Fruit fly (Drosophila melanogaster) whole organism, prepupa: ENCODE results near the gene nan.

Experiments used
- Blimp-1 ChIP-seq: fragments of 200-800 bp; sonication (Bioruptor generic); optimal IDR thresholded peaks from 3 replicates; lab custom pipeline; 2017; ENCODE audit warnings: missing biosample characterization, missing genetic modification characterization, mild to moderate bottlenecking, moderate library complexity, missing genetic modification reagents
- CG10631 ChIP-seq: fragments of 200-800 bp; sonication (Bioruptor generic); optimal IDR thresholded peaks from 2 replicates; lab custom pipeline; 2016; ENCODE audit warnings: missing biosample characterization, missing genetic modification characterization
- CG11294 ChIP-seq: fragments of 200-800 bp; sonication (Bioruptor generic); IDR thresholded peaks from 2 replicates; pipeline ENCODE4 v1.3.6; 2022; ENCODE audit warnings: missing biosample characterization, missing genetic modification characterization
- CG11762 ChIP-seq: fragments of 200-800 bp; sonication (Bioruptor generic); optimal IDR thresholded peaks from 3 replicates; lab custom pipeline; 2016; ENCODE audit warnings: missing biosample characterization, missing genetic modification characterization; ENCODE audit not compliant: insufficient read depth
- CG15336 ChIP-seq: fragments of 200-800 bp; sonication (Bioruptor generic); IDR thresholded peaks from 2 replicates; pipeline ENCODE4 v1.3.6; 2022; ENCODE audit warnings: missing biosample characterization, missing genetic modification characterization
- CG16779 ChIP-seq: fragments of 200-800 bp; sonication (Bioruptor generic); optimal IDR thresholded peaks from 3 replicates; lab custom pipeline; 2017; ENCODE audit warnings: missing biosample characterization, mild to moderate bottlenecking, missing genetic modification characterization
- CG32006 ChIP-seq: fragments of 200-800 bp; sonication (Bioruptor generic); optimal IDR thresholded peaks from 3 replicates; lab custom pipeline; 2017; ENCODE audit warnings: missing biosample characterization, mild to moderate bottlenecking, missing genetic modification characterization
- CG6163 ChIP-seq: fragments of 200-800 bp; sonication (Bioruptor generic); IDR thresholded peaks from 3 replicates; pipeline ENCODE4 v1.3.6; 2022; ENCODE audit warnings: missing biosample characterization, missing genetic modification characterization
- CG6276 ChIP-seq: fragments of 200-800 bp; sonication (Bioruptor generic); optimal IDR thresholded peaks from 2 replicates; lab custom pipeline; 2017; ENCODE audit warnings: missing biosample characterization, mild to moderate bottlenecking, missing genetic modification characterization
- CG6808 ChIP-seq: fragments of 200-800 bp; sonication (Bioruptor generic); optimal IDR thresholded peaks from 3 replicates; lab custom pipeline; 2017; ENCODE audit warnings: missing biosample characterization, missing genetic modification characterization, mild to moderate bottlenecking, moderate library complexity, missing genetic modification reagents
- CG6854 ChIP-seq: fragments of 200-800 bp; sonication (Bioruptor generic); optimal IDR thresholded peaks from 2 replicates; lab custom pipeline; 2017; ENCODE audit warnings: missing biosample characterization, mild to moderate bottlenecking, missing genetic modification characterization
- CG8119 ChIP-seq: fragments of 200-800 bp; sonication (Bioruptor generic); IDR thresholded peaks from 3 replicates; pipeline ENCODE4 v1.3.6; 2022; ENCODE audit warnings: missing biosample characterization, missing genetic modification characterization
- CG8632 ChIP-seq: fragments of 200-800 bp; sonication (Bioruptor generic); optimal IDR thresholded peaks from 3 replicates; lab custom pipeline; 2016; ENCODE audit warnings: missing biosample characterization, missing genetic modification characterization
- CG9139 ChIP-seq: fragments of 200-800 bp; sonication (Bioruptor generic); optimal IDR thresholded peaks from 3 replicates; lab custom pipeline; 2017; ENCODE audit warnings: missing biosample characterization, mild to moderate bottlenecking, missing genetic modification characterization
- Eip75B ChIP-seq: fragments of 200-800 bp; sonication (Bioruptor generic); optimal IDR thresholded peaks from 3 replicates; lab custom pipeline; 2016; ENCODE audit warnings: missing biosample characterization, missing genetic modification characterization
- Eip78C ChIP-seq: fragments of 200-800 bp; sonication (Bioruptor generic); peaks from one replicate; lab custom pipeline; 2016; ENCODE audit warnings: missing biosample characterization, missing genetic modification characterization
- Eip93F ChIP-seq: fragments of 200-800 bp; sonication (Bioruptor generic); optimal IDR thresholded peaks from 2 replicates; lab custom pipeline; 2016; ENCODE audit warnings: missing biosample characterization, mild to moderate bottlenecking, missing genetic modification characterization
- Ets96B ChIP-seq: fragments of 200-800 bp; optimal IDR thresholded peaks from 2 replicates; lab custom pipeline; 2019; ENCODE audit warnings: missing biosample characterization, mild to moderate bottlenecking, missing genetic modification characterization, moderate library complexity
- Gug ChIP-seq: fragments of 200-800 bp; sonication (Bioruptor generic); IDR thresholded peaks from 2 replicates; pipeline ENCODE4 v1.3.6; 2022; ENCODE audit warnings: missing biosample characterization, missing genetic modification characterization
- Hr38 ChIP-seq: sonication (Bioruptor generic); optimal IDR thresholded peaks from 2 replicates; lab custom pipeline; 2016; ENCODE audit warnings: missing biosample characterization, missing genetic modification characterization
- Hr39 ChIP-seq: fragments of 200-800 bp; sonication (Bioruptor generic); optimal IDR thresholded peaks from 2 replicates; lab custom pipeline; 2016; ENCODE audit warnings: missing biosample characterization, missing genetic modification characterization
- Hr4 ChIP-seq: fragments of 200-800 bp; sonication (Bioruptor generic); optimal IDR thresholded peaks from 3 replicates; lab custom pipeline; 2016; ENCODE audit warnings: missing biosample characterization, missing genetic modification characterization
- Lpt ChIP-seq: fragments of 200-800 bp; sonication (Bioruptor generic); optimal IDR thresholded peaks from 3 replicates; lab custom pipeline; 2016; ENCODE audit warnings: missing biosample characterization, missing genetic modification characterization
- OdsH ChIP-seq: fragments of 200-800 bp; sonication (Bioruptor generic); optimal IDR thresholded peaks from 3 replicates; lab custom pipeline; 2016; ENCODE audit warnings: missing biosample characterization, missing genetic modification characterization
- Smox ChIP-seq: fragments of 200-800 bp; sonication (Bioruptor generic); optimal IDR thresholded peaks from 3 replicates; lab custom pipeline; 2016; ENCODE audit warnings: missing biosample characterization, missing genetic modification characterization
- Sox15 ChIP-seq: fragments of 200-800 bp; sonication (Bioruptor generic); optimal IDR thresholded peaks from 3 replicates; lab custom pipeline; 2016; ENCODE audit warnings: missing biosample characterization, missing genetic modification characterization
- achi ChIP-seq: fragments of 200-800 bp; sonication (Bioruptor generic); optimal IDR thresholded peaks from 3 replicates; lab custom pipeline; 2016; ENCODE audit warnings: missing biosample characterization, missing genetic modification characterization
- eg ChIP-seq: fragments of 200-800 bp; sonication (Bioruptor generic); IDR thresholded peaks from 3 replicates; pipeline ENCODE4 v1.3.6; 2022; ENCODE audit warnings: missing biosample characterization, missing genetic modification characterization
- esn ChIP-seq: fragments of 200-800 bp; sonication (Bioruptor generic); optimal IDR thresholded peaks from 2 replicates; lab custom pipeline; 2016; ENCODE audit warnings: missing biosample characterization, mild to moderate bottlenecking, missing genetic modification characterization, moderate library complexity
- fd85E ChIP-seq: fragments of 200-800 bp; sonication (Bioruptor generic); optimal IDR thresholded peaks from 3 replicates; lab custom pipeline; 2016; ENCODE audit warnings: missing biosample characterization, missing genetic modification characterization
- fkh ChIP-seq: fragments of 200-800 bp; sonication (Bioruptor generic); optimal IDR thresholded peaks from 3 replicates; lab custom pipeline; 2017; ENCODE audit warnings: missing biosample characterization, mild to moderate bottlenecking, missing genetic modification characterization, moderate library complexity
- net ChIP-seq: fragments of 200-800 bp; sonication (Bioruptor generic); optimal IDR thresholded peaks from 3 replicates; lab custom pipeline; 2016; ENCODE audit warnings: missing biosample characterization, missing genetic modification characterization
- pdm3 ChIP-seq: fragments of 200-800 bp; sonication (Bioruptor generic); optimal IDR thresholded peaks from 3 replicates; lab custom pipeline; 2016; ENCODE audit warnings: missing biosample characterization, missing genetic modification characterization
- spab ChIP-seq: fragments of 200-800 bp; sonication (Bioruptor generic); optimal IDR thresholded peaks from 2 replicates; lab custom pipeline; 2017; ENCODE audit warnings: missing biosample characterization, mild to moderate bottlenecking, missing genetic modification characterization, missing genetic modification reagents
- ss ChIP-seq, 2 experiments: fragments of 200-800 bp; sonication (Bioruptor generic); optimal IDR thresholded peaks; 2 replicates in 1 of 2; 3 replicates in 1 of 2; lab custom pipeline; 2017 to 2018; ENCODE audit warnings: mild to moderate bottlenecking in 2 of 2, missing biosample characterization in 2 of 2, missing genetic modification characterization in 2 of 2, moderate library complexity in 1 of 2
- svp ChIP-seq: fragments of 200-800 bp; sonication (Bioruptor generic); peaks from one replicate; lab custom pipeline; 2016; ENCODE audit warnings: missing biosample characterization, missing genetic modification characterization
- vri ChIP-seq: fragments of 200-800 bp; sonication (Bioruptor generic); optimal IDR thresholded peaks from 3 replicates; lab custom pipeline; 2016; ENCODE audit warnings: missing biosample characterization, mild to moderate bottlenecking, missing genetic modification characterization

The nan gene

dm6 chr3L:14189431-14189830 is at the start of gene nan:
Gene nan (minus strand): TSS chr3L:14189648.
- TF ChIP-seq Eip93F (GFP tag; lab: Kevin White, UChicago) (no peak), Sox15 (GFP tag; lab: Kevin White, UChicago) (no peak), CG9139 (no peak), Gug (GFP tag; lab: Robert Waterston, UW) (no peak), CG11294 (GFP tag; lab: Robert Waterston, UW) (no peak), Hr38 (GFP tag; lab: Kevin White, UChicago) (no peak), fkh (GFP tag; lab: Kevin White, UChicago) (no peak), Hr39 (GFP tag; lab: Kevin White, UChicago) (no peak), Lpt (GFP tag; lab: Kevin White, UChicago) (no peak), CG11762 (GFP tag; lab: Kevin White, UChicago) (no peak), Eip75B (GFP tag; lab: Kevin White, UChicago) (no peak), Hr4 (GFP tag; lab: Kevin White, UChicago) (no peak), achi (GFP tag; lab: Kevin White, UChicago) (no peak), OdsH (GFP tag; lab: Kevin White, UChicago) (no peak), CG8632 (GFP tag; lab: Kevin White, UChicago) (no peak), CG15336 (GFP tag; lab: Robert Waterston, UW) (no peak)
- TF ChIP-seq, all 60 proteins: peak for 0

DNA sequence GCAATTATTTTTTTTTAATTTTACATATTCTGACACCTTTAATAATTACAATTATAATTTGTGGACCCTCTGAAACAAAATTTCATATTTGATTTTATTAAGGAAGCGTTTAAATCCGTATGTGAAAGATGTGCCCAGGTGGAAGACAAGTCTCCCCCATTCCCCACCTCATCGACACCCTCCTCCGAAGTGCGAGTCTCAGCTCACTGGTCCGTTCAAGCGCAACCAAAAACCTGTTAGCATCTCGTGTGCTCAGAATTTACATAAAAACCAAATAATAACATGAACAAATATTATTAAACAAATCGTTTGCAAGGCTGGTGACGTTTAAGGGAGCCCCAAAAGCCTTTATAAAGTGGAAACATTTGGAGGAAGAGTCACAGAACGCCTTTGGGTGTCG is 46.9 kb upstream of the nan start, which contains the start of gene CG7906:
Gene CG7906 (plus strand): TSS at position 301 of the 400 bp plus-strand sequence.
- TF ChIP-seq Ets96B (tag; lab: Kevin White, UChicago) (no peak), Smox (GFP tag; lab: Kevin White, UChicago) (no peak), fd85E (GFP tag; lab: Kevin White, UChicago) (no peak), OdsH (GFP tag; lab: Kevin White, UChicago) (no peak), pdm3 (no peak), Sox15 (GFP tag; lab: Kevin White, UChicago) (no peak), CG8119 (GFP tag; lab: Robert Waterston, UW) (no peak), spab (GFP tag; lab: Kevin White, UChicago) (no peak), CG10631 (no peak), Blimp-1 (GFP tag; lab: Kevin White, UChicago) (no peak), CG6163 (no peak), ss (GFP tag; optimal IDR thresholded peaks at IDR 0.05; lab: Kevin White, UChicago) (no peak)

DNA sequence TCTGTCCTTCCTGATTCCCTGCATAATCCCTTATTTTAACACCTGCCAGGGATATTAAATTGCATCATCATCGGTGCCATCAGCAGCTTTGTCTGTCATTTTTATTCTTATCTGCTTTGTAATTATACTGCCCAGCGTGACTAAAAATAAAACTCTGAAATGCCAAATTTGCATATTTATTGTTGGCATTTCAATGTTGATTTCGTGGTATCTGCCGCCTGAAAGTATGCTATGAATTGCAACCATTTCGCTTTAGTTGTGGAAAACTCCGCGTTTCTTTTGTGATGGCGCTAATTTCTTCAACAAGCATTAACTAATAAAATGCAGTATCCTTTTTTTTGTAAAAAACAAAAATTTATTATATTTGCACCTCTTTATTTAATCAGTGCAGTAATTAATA is 46.4 kb upstream of the nan start, which contains the start of gene CG34244:
Gene CG34244 (minus strand): TSS at position 122 of the 400 bp plus-strand sequence.
- TF ChIP-seq CG8632 (GFP tag; lab: Kevin White, UChicago) (no peak), esn (GFP tag; lab: Kevin White, UChicago) (peak; percentile 5), achi (GFP tag; lab: Kevin White, UChicago) (no peak), Eip78C (GFP tag; lab: Kevin White, UChicago) (peak; percentile 85)
- TF ChIP-seq, all 60 proteins: peak for 2

dm6 chr3L:14233169-14233568 is 43.7 kb upstream of the nan start, which contains the start of gene CG7924:
Gene CG7924 (plus strand): TSS chr3L:14233469.
- TF ChIP-seq vri (GFP tag; lab: Kevin White, UChicago) (peak; percentile 35), fd85E (GFP tag; lab: Kevin White, UChicago) (no peak), svp (GFP tag; lab: Kevin White, UChicago) (peak; percentile 1)

- TF ChIP-seq CG6276 (peak; percentile 33), Hr4 (GFP tag; lab: Kevin White, UChicago) (peak; percentile 12), CG6854 (no peak), Smox (GFP tag; lab: Kevin White, UChicago) (no peak), CG16779 (tag; lab: Kevin White, UChicago) (peak; percentile 5), net (peak; percentile 4), eg (peak; percentile 65; the same call in 2 of the 3 replicates), CG6808 (no peak), CG8119 (GFP tag; lab: Robert Waterston, UW) (peak; percentile 21; the same call in 2 of the 3 replicates), CG32006 (GFP tag; lab: Kevin White, UChicago) (peak; percentile 36), CG15336 (GFP tag; lab: Robert Waterston, UW) (peak; percentile 57)
These were observed 40.0 kb upstream of the nan start for dm6 chr3L:14229481-14229880.
